Fruit fly (Drosophila melanogaster) whole organism, wandering third instar larva: ENCODE results near the gene CG7333.

ENCODE experiments used
- Abd-B ChIP-seq: fragments of >200 bp; optimal IDR thresholded peaks from 2 replicates; lab custom pipeline; 2017; ENCODE audit warnings: missing biosample characterization, missing genetic modification characterization
- Dfd ChIP-seq: fragments of >200 bp; optimal IDR thresholded peaks from 2 replicates; lab custom pipeline; 2017; ENCODE audit warnings: missing biosample characterization, missing genetic modification characterization
- GATAd ChIP-seq: sonication (Bioruptor generic); optimal IDR thresholded peaks from 2 replicates; lab custom pipeline; 2016; ENCODE audit warnings: missing biosample characterization, missing genetic modification characterization
- Hr78 ChIP-seq: fragments of >200 bp; optimal IDR thresholded peaks from 2 replicates; lab custom pipeline; 2017; ENCODE audit warnings: missing biosample characterization, missing genetic modification characterization
- OdsH ChIP-seq: fragments of 200-800 bp; sonication (Bioruptor generic); optimal IDR thresholded peaks from 2 replicates; lab custom pipeline; 2016; ENCODE audit warnings: missing biosample characterization, mild to moderate bottlenecking, missing genetic modification characterization
- Rel ChIP-seq, 2 experiments: fragments of 200-800 bp; sonication (Bioruptor generic) in 1 of 2; optimal IDR thresholded peaks; 2 replicates in 1 of 2; 3 replicates in 1 of 2; lab custom pipeline; 2016 to 2019; ENCODE audit warnings: mild to moderate bottlenecking in 2 of 2, missing biosample characterization in 2 of 2, missing genetic modification characterization in 2 of 2, moderate library complexity in 1 of 2
- Vsx2 ChIP-seq: fragments of 200-300, 225-300 bp; sonication (Bioruptor generic); optimal IDR thresholded peaks from 2 replicates; lab custom pipeline; 2018; ENCODE audit warnings: missing biosample characterization, missing genetic modification characterization; ENCODE audit not compliant: partially characterized antibody
- br ChIP-seq: fragments of 200-800 bp; sonication (Bioruptor generic); optimal IDR thresholded peaks from 2 replicates; lab custom pipeline; 2016; ENCODE audit warnings: missing biosample characterization, missing genetic modification characterization
- brk ChIP-seq: fragments of 200-800 bp; sonication (Bioruptor generic); optimal IDR thresholded peaks from 2 replicates; lab custom pipeline; 2016; ENCODE audit warnings: missing biosample characterization, mild to moderate bottlenecking, missing genetic modification characterization
- pan ChIP-seq: fragments of >200 bp; optimal IDR thresholded peaks from 2 replicates; lab custom pipeline; 2017
- sage ChIP-seq: fragments of 200-800 bp; sonication (Bioruptor generic); optimal IDR thresholded peaks from 2 replicates; lab custom pipeline; 2016; ENCODE audit warnings: missing biosample characterization, mild to moderate bottlenecking, missing genetic modification characterization
- tai ChIP-seq: sonication (Bioruptor generic); optimal IDR thresholded peaks from 2 replicates; lab custom pipeline; 2016; ENCODE audit warnings: missing biosample characterization, missing genetic modification characterization
- usp ChIP-seq: fragments of >200 bp; optimal IDR thresholded peaks from 2 replicates; lab custom pipeline; 2017; ENCODE audit warnings: missing biosample characterization, missing genetic modification characterization

dm6 chr3R:19644901-19645204 is 44.4 kb downstream of the CG7333 start, which contains the start of gene Nup58:
- TF ChIP-seq pan (no peak), br (GFP tag; lab: Kevin White, UChicago) (no peak), brk (GFP tag; lab: Kevin White, UChicago) (no peak), Vsx2 (GFP tag; lab: Kevin White, UChicago) (no peak), Rel (GFP tag; optimal IDR thresholded peaks at IDR 0.05; lab: Kevin White, UChicago) (no peak), Rel (tag; optimal IDR thresholded peaks at IDR 0.05; lab: Kevin White, UChicago) (no peak), Hr78 (GFP tag; lab: Kevin White, UChicago) (no peak), tai (GFP tag; lab: Kevin White, UChicago) (no peak), sage (GFP tag; lab: Kevin White, UChicago) (no peak), OdsH (GFP tag; lab: Kevin White, UChicago) (no peak), Dfd (no peak), Abd-B (GFP tag; lab: Kevin White, UChicago) (no peak), usp (no peak), GATAd (GFP tag; lab: Kevin White, UChicago) (no peak)
